Fruit fly (Drosophila melanogaster) whole organism, prepupa: ENCODE measurements around the gene Gdh.

Experiments used
- CG16779 ChIP-seq: fragments of 200-800 bp; sonication (Bioruptor generic); optimal IDR thresholded peaks from 3 replicates; lab custom pipeline; 2017; ENCODE audit warnings: missing biosample characterization, mild to moderate bottlenecking, missing genetic modification characterization
- CG3032 ChIP-seq: fragments of 200-800 bp; optimal IDR thresholded peaks from 2 replicates; lab custom pipeline; 2019; ENCODE audit warnings: missing biosample characterization, mild to moderate bottlenecking, missing genetic modification characterization, moderate library complexity
- Ets96B ChIP-seq: fragments of 200-800 bp; optimal IDR thresholded peaks from 2 replicates; lab custom pipeline; 2019; ENCODE audit warnings: missing biosample characterization, mild to moderate bottlenecking, missing genetic modification characterization, moderate library complexity
- Hr39 ChIP-seq: fragments of 200-800 bp; sonication (Bioruptor generic); optimal IDR thresholded peaks from 2 replicates; lab custom pipeline; 2016; ENCODE audit warnings: missing biosample characterization, missing genetic modification characterization
- Smox ChIP-seq: fragments of 200-800 bp; sonication (Bioruptor generic); optimal IDR thresholded peaks from 3 replicates; lab custom pipeline; 2016; ENCODE audit warnings: missing biosample characterization, missing genetic modification characterization
- Sox102F ChIP-seq: fragments of 200-800 bp; sonication (Bioruptor generic); optimal IDR thresholded peaks from 2 replicates; lab custom pipeline; 2016; ENCODE audit warnings: missing biosample characterization, mild to moderate bottlenecking, missing genetic modification characterization
- dsx ChIP-seq: fragments of 200-800 bp; optimal IDR thresholded peaks from 3 replicates; lab custom pipeline; 2019; ENCODE audit warnings: missing biosample characterization, mild to moderate bottlenecking, missing genetic modification characterization, moderate library complexity; ENCODE audit not compliant: poor library complexity, severe bottlenecking
- esn ChIP-seq: fragments of 200-800 bp; sonication (Bioruptor generic); optimal IDR thresholded peaks from 2 replicates; lab custom pipeline; 2016; ENCODE audit warnings: missing biosample characterization, mild to moderate bottlenecking, missing genetic modification characterization, moderate library complexity
- salr ChIP-seq, 2 experiments: fragments of 200-800 bp; sonication (Bioruptor generic); optimal IDR thresholded peaks; 3 replicates each; lab custom pipeline; 2016 to 2018; ENCODE audit warnings: missing biosample characterization in 2 of 2, missing genetic modification characterization in 2 of 2, mild to moderate bottlenecking in 1 of 2
- svp ChIP-seq: fragments of 200-800 bp; sonication (Bioruptor generic); peaks from one replicate; lab custom pipeline; 2016; ENCODE audit warnings: missing biosample characterization, missing genetic modification characterization

dm6 chr3R:23948466-23949413, 5.8 kb upstream of the Gdh start:
- TF ChIP-seq esn (GFP tag; lab: Kevin White, UChicago): peak; percentile 97
- peak; percentile 93 for TF ChIP-seq Sox102F (GFP tag; lab: Kevin White, UChicago)
- peak; percentile 95 for TF ChIP-seq Smox
- TF ChIP-seq Ets96B (tag; lab: Kevin White, UChicago): peak; percentile 98
- peak; percentile 99 for TF ChIP-seq svp (GFP tag; lab: Kevin White, UChicago)
- TF ChIP-seq salr (GFP tag; optimal IDR thresholded peaks at IDR 0.05; lab: Kevin White, UChicago): peak; percentile 92
- TF ChIP-seq CG16779 (tag; lab: Kevin White, UChicago): peak; percentile 91
- TF ChIP-seq dsx (GFP tag; lab: Kevin White, UChicago): peak; percentile 96
- TF ChIP-seq Hr39 (GFP tag; lab: Kevin White, UChicago): peak; percentile 94
- TF ChIP-seq CG3032 (tag; lab: Kevin White, UChicago): peak; percentile 98
